Worm (Caenorhabditis elegans) whole organism, L4 larva: ENCODE results near the gene D2021.4.

Experiments used
- F10B5.3 ChIP-seq: sonication (generic microtip); optimal IDR thresholded peaks from 2 replicates; lab custom pipeline; 2016; ENCODE audit warnings: mild to moderate bottlenecking, missing genetic modification characterization, missing compliant biosample characterization
- F44E2.7 ChIP-seq: fragments of 200-800 bp; sonication (Bioruptor generic); IDR thresholded peaks from 2 replicates; pipeline ENCODE4 v2.1.2; 2022; ENCODE audit warnings: missing genetic modification characterization, missing compliant biosample characterization
- Y105C5A.15 ChIP-seq: fragments of 200-800 bp; sonication (Bioruptor generic); IDR thresholded peaks from 2 replicates; pipeline ENCODE4 v1.3.6; 2022; ENCODE audit warnings: missing genetic modification characterization, missing compliant biosample characterization
- Y48G9A.11 ChIP-seq: fragments of 200-800 bp; sonication (Bioruptor generic); IDR thresholded peaks from 2 replicates; pipeline ENCODE4 v1.3.6; 2022; ENCODE audit warnings: missing genetic modification reagents, missing genetic modification characterization, missing compliant biosample characterization
- Y5F2A.4 ChIP-seq: fragments of 200-800 bp; sonication (Bioruptor generic); optimal IDR thresholded peaks from 2 replicates; lab custom pipeline; 2018; ENCODE audit warnings: mild to moderate bottlenecking, missing genetic modification characterization, missing compliant biosample characterization
- ZK337.2 ChIP-seq: fragments of 200-800 bp; sonication (Bioruptor generic); IDR thresholded peaks from 2 replicates; pipeline ENCODE4 v1.3.6; 2022; ENCODE audit warnings: missing genetic modification reagents, missing genetic modification characterization, missing compliant biosample characterization
- aha-1 ChIP-seq: fragments of 150-350 bp; peaks from one replicate; lab custom pipeline; 2014; ENCODE audit warnings: missing biosample characterization, missing genetic modification characterization
- ces-1 ChIP-seq: fragments of 150-350 bp; sonication (generic microtip); optimal IDR thresholded peaks from 4 replicates; lab custom pipeline; 2014; ENCODE audit warnings: missing biosample characterization, missing genetic modification reagents, missing genetic modification characterization
- daf-8 ChIP-seq: fragments of 200-800 bp; sonication (Bioruptor generic); IDR thresholded peaks from 2 replicates; pipeline ENCODE4 v1.3.6; 2022; ENCODE audit warnings: missing genetic modification characterization, missing compliant biosample characterization
- dmd-8 ChIP-seq: fragments of 200-800 bp; sonication (Bioruptor generic); IDR thresholded peaks from 2 replicates; pipeline ENCODE4 v1.3.6; 2022; ENCODE audit warnings: missing genetic modification characterization, missing compliant biosample characterization
- dmd-9 ChIP-seq: fragments of 200-800 bp; sonication (Bioruptor generic); IDR thresholded peaks from 2 replicates; pipeline ENCODE4 v1.3.6; 2022; ENCODE audit warnings: missing genetic modification reagents, missing genetic modification characterization, missing compliant biosample characterization
- dve-1 ChIP-seq: sonication (generic microtip); optimal IDR thresholded peaks from 2 replicates; lab custom pipeline; 2017; ENCODE audit warnings: antibody characterized with exemption, mild to moderate bottlenecking, missing genetic modification characterization, missing compliant biosample characterization; ENCODE audit not compliant: insufficient read depth
- egl-27 ChIP-seq: sonication (generic microtip); optimal IDR thresholded peaks from 3 replicates; lab custom pipeline; 2017; ENCODE audit warnings: missing biosample characterization, missing genetic modification reagents, missing genetic modification characterization
- egl-43 ChIP-seq: fragments of 200-800 bp; sonication (Bioruptor generic); IDR thresholded peaks from 2 replicates; pipeline ENCODE4 v1.3.6; 2022; ENCODE audit warnings: missing genetic modification reagents, missing genetic modification characterization, missing compliant biosample characterization
- fos-1 ChIP-seq: fragments of 150-350 bp; optimal IDR thresholded peaks from 2 replicates; lab custom pipeline; 2014; ENCODE audit warnings: missing biosample characterization, missing genetic modification characterization
- hif-1 ChIP-seq, 2 experiments: sonication (generic microtip); optimal IDR thresholded peaks; 2 replicates each; lab custom pipeline; 2016 to 2017; ENCODE audit warnings: missing compliant biosample characterization in 2 of 2, missing genetic modification characterization in 2 of 2, missing genetic modification reagents in 2 of 2, missing genotype in 2 of 2, mild to moderate bottlenecking in 1 of 2
- hmg-1.1 ChIP-seq: fragments of 200-800 bp; sonication (Bioruptor generic); IDR thresholded peaks from 2 replicates; pipeline ENCODE4 v1.3.6; 2022; ENCODE audit warnings: missing genetic modification reagents, missing genetic modification characterization, missing compliant biosample characterization
- lim-7 ChIP-seq: fragments of 200-800 bp; sonication (Bioruptor generic); IDR thresholded peaks from 2 replicates; pipeline ENCODE4 v1.3.6; 2022; ENCODE audit warnings: missing genetic modification characterization, missing compliant biosample characterization
- lin-1 ChIP-seq: fragments of 200-800 bp; sonication (Bioruptor generic); IDR thresholded peaks from 2 replicates; pipeline ENCODE4 v1.3.6; 2022; ENCODE audit warnings: missing genetic modification reagents, missing genetic modification characterization, missing compliant biosample characterization
- lin-29 ChIP-seq: fragments of 200-800 bp; sonication (Bioruptor generic); IDR thresholded peaks from 2 replicates; pipeline ENCODE4 v1.3.6; 2022; ENCODE audit warnings: missing genetic modification reagents, missing genetic modification characterization, missing compliant biosample characterization
- lin-39 ChIP-seq: fragments of 150-350 bp; optimal IDR thresholded peaks from 2 replicates; lab custom pipeline; 2014; ENCODE audit warnings: missing biosample characterization, missing genetic modification reagents, missing genetic modification characterization
- lsy-2 ChIP-seq, 2 experiments: fragments of 150-350 bp in 1 of 2; sonication (generic microtip) in 1 of 2; optimal IDR thresholded peaks; 2 replicates each; lab custom pipeline; 2014 to 2017; ENCODE audit warnings: missing biosample characterization in 2 of 2, missing genetic modification characterization in 2 of 2
- mes-2 ChIP-seq: sonication (generic microtip); optimal IDR thresholded peaks from 2 replicates; lab custom pipeline; 2016; ENCODE audit warnings: missing genotype, mild to moderate bottlenecking, missing genetic modification characterization, missing compliant biosample characterization; ENCODE audit not compliant: poor library complexity, severe bottlenecking
- nhr-102 ChIP-seq: sonication (generic microtip); optimal IDR thresholded peaks from 2 replicates; lab custom pipeline; 2016; ENCODE audit warnings: mild to moderate bottlenecking, missing genetic modification characterization, moderate library complexity, missing compliant biosample characterization
- nhr-11 ChIP-seq: fragments of 150-350 bp; optimal IDR thresholded peaks from 2 replicates; lab custom pipeline; 2014; ENCODE audit warnings: missing biosample characterization, missing genetic modification characterization
- nhr-237 ChIP-seq: sonication (generic microtip); optimal IDR thresholded peaks from 2 replicates; lab custom pipeline; 2017; ENCODE audit warnings: missing biosample characterization, missing genetic modification characterization
- nhr-25 ChIP-seq: sonication (generic microtip); optimal IDR thresholded peaks from 2 replicates; lab custom pipeline; 2017; ENCODE audit warnings: missing genetic modification characterization, mild to moderate bottlenecking, missing compliant biosample characterization, antibody characterized with exemption, moderate library complexity, borderline replicate concordance; ENCODE audit not compliant: insufficient read depth
- nhr-28 ChIP-seq: fragments of 150-350 bp; optimal IDR thresholded peaks from 2 replicates; lab custom pipeline; 2014; ENCODE audit warnings: missing biosample characterization, missing genetic modification characterization
- nhr-42 ChIP-seq: fragments of 200-800 bp; sonication (Bioruptor generic); IDR thresholded peaks from 2 replicates; pipeline ENCODE4 v1.3.6; 2022; ENCODE audit warnings: missing genetic modification characterization, missing compliant biosample characterization
- nhr-77 ChIP-seq: fragments of 150-350 bp; optimal IDR thresholded peaks from 2 replicates; lab custom pipeline; 2014; ENCODE audit warnings: missing biosample characterization, missing genetic modification characterization
- php-3 ChIP-seq: fragments of 200-800 bp; sonication (Bioruptor generic); IDR thresholded peaks from 2 replicates; pipeline ENCODE4 v1.3.6; 2022; ENCODE audit warnings: missing genetic modification reagents, missing genetic modification characterization, missing compliant biosample characterization
- skn-1 ChIP-seq: fragments of 150-350 bp; optimal IDR thresholded peaks from 2 replicates; lab custom pipeline; 2014; ENCODE audit warnings: missing biosample characterization, missing genetic modification characterization
- snpc-1.2 ChIP-seq: fragments of 200-800 bp; sonication (Bioruptor generic); IDR thresholded peaks from 2 replicates; pipeline ENCODE4 v1.3.6; 2022; ENCODE audit warnings: missing genetic modification reagents, missing genetic modification characterization, missing compliant biosample characterization
- snpc-4 ChIP-seq: fragments of 150-350 bp; optimal IDR thresholded peaks from 2 replicates; lab custom pipeline; 2014; ENCODE audit warnings: missing biosample characterization, missing genetic modification characterization
- tag-97 ChIP-seq: fragments of 200-800 bp; sonication (Bioruptor generic); IDR thresholded peaks from 2 replicates; pipeline ENCODE4 v1.3.6; 2022; ENCODE audit warnings: missing genetic modification characterization, missing compliant biosample characterization
- unc-130 ChIP-seq: sonication (generic microtip); optimal IDR thresholded peaks from 2 replicates; lab custom pipeline; 2016; ENCODE audit warnings: missing genetic modification reagents, missing genetic modification characterization, missing compliant biosample characterization
- unc-62 ChIP-seq, 3 experiments: fragments of 150-350 bp in 1 of 3; sonication (generic microtip); optimal IDR thresholded peaks in 2 of 3; peaks in 1 of 3; 1 replicate in 1 of 3; 2 replicates in 2 of 3; lab custom pipeline; 2014 to 2017; ENCODE audit warnings: missing biosample characterization in 3 of 3, missing genetic modification characterization in 3 of 3, missing genetic modification reagents in 3 of 3, missing genotype in 1 of 3
- vab-7 ChIP-seq: fragments of 200-800 bp; sonication (Bioruptor generic); IDR thresholded peaks from 2 replicates; pipeline ENCODE4 v1.3.6; 2022; ENCODE audit warnings: missing genetic modification reagents, missing genetic modification characterization, missing compliant biosample characterization
- zip-2 ChIP-seq: fragments of 150-350 bp; optimal IDR thresholded peaks from 2 replicates; lab custom pipeline; 2014; ENCODE audit warnings: missing biosample characterization, missing genetic modification characterization

D2021.4 gene

DNA sequence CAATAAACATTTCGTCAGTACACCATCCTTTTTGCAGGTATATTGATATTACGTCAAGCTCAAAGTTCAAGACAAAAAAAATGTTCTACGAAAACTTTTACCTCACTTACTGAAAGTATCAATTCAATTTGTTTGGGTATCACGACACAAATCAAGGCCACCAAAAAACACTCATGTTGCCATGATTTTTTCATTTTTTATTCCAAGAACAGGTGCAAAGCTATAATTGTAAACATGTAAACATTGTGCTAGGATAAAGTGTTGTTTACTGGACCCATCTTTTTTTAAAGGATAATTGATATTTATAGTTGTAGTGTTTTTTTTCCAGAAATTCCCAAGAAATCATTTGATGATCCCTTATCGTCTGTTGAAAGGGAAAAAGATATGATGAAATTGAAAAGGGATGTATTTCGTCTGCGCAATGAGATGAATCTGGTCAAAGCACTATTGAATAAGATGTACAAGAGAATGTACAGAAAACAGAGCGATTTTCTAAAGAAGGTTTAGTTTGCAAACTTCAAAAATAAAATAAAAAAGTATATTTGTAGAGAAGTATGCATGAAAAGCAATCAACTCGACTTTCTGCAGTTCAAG lies 34.0 kb upstream of the D2021.4 start:
- TF ChIP-seq nhr-42 (GFP tag; lab: Robert Waterston, UW) (no peak), zip-2 (tag; lab: Kevin White, UChicago) (no peak), nhr-11 (tag; lab: Kevin White, UChicago) (peak; percentile 36), nhr-28 (peak; percentile 9)

DNA sequence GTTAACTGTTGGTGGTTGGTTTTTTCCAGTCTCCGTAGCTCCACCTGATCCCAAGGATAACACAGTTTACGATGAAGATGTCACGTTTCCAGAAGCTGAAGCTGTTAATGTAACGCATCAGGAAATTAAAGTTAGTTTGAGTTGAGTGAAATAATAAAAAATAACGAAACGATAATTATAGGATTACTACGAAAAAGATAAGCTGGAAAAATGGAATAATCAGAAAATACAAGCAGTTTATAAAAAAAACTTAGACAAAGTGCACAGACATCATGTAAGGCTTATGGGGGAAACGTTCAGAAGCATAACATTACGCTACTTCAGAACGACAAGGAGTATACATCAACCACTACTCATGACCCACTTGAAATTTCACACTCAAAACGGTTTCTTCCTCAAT lies 32.6 kb upstream of the D2021.4 start, which contains the start of gene F18E9.8:
Gene F18E9.8, minus strand, starts transcription at position 101 of the 400 bp plus-strand sequence.
- TF ChIP-seq egl-43 (no peak), ces-1 (no peak), Y48G9A.11 (GFP tag; lab: Robert Waterston, UW) (no peak), lsy-2 (tag; optimal IDR thresholded peaks at IDR 0.05; lab: Kevin White, UChicago) (no peak)

DNA sequence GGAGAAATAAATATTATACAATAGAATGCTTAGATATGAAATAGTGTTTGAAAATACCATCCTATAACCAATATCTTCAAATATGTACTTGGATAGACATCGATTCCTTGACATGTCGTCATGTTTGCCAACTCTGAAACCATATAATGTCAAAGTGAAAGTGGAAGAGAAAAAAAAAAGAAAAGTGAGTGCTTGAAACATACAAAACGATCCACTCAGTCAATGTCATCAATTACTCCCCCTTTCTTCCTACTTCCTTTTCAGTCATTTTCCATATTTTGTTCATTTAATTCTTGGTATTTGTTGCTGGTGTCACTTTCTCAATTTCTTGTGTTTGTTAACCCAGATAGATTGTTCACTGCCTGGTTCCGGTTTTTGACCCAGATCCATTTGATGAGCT lies 31.3 kb upstream of the D2021.4 start, which contains the start of gene F18E9.4:
Gene F18E9.4, plus strand, starts transcription at position 301 of the 400 bp plus-strand sequence.
- TF ChIP-seq daf-8 (GFP tag; lab: Robert Waterston, UW), result no peak
- TF ChIP-seq aha-1 (tag; lab: Kevin White, UChicago), result peak; percentile 22
- no peak for TF ChIP-seq lin-29 (GFP tag; lab: Robert Waterston, UW)
- TF ChIP-seq dmd-8 (GFP tag; lab: Robert Waterston, UW), result no peak
- no peak for TF ChIP-seq ZK337.2

DNA sequence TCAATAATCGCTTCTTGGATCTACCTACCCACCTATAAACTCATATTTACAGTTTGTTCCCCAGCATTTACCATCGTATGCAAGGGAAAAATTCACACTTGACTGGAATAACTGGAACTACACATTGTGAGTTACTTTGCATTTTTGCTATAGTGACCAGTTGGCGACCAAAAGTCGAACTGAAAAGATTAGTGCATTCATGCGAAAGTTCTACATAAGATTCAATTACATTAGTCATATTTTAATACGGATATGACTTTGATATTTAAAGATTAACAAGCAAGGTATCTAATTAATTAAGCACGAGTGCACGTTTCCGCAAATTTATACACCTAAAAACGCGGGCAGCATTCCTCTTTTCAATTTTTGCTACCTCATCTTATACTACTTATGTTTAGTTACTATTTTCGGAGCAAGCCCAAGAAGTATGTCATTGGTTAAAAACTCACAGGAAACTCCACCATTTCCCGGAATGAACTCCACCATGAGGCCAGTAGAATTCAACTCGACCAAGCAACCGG lies 22.2 kb upstream of the D2021.4 start, which contains the start of gene jmjd-3.1:
Gene jmjd-3.1, plus strand, starts transcription at position 51 of the 521 bp plus-strand sequence.
- TF ChIP-seq tag-97 (GFP tag; lab: Robert Waterston, UW), result no peak
- peak in 1 of 2 experiments; percentile 69 for TF ChIP-seq unc-62 (GFP tag; optimal IDR thresholded peaks at IDR 0.05 in 1 of 2; lab: Kevin White, UChicago)
- TF ChIP-seq unc-62 (tag; optimal IDR thresholded peaks at IDR 0.05; lab: Kevin White, UChicago), result no peak

DNA sequence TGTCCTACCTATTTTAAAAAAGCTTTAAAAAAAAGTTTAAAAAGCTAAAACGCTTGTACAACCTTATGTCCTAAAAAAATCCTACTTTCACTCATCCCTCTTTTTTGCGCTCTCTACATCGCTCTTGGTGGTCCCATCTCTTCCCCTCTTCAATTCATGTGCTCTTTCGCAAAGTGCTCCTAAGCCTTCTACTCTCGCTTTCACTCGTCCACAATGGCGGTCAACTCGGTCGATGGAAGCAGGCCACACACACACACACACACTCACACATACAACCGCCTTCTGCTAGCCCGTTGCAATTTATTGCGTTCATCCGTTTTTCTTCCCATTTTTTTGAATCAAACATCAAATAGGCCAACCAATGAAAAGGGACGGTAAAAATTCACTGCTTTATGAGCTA lies 20.3 kb upstream of the D2021.4 start:
- peak; percentile 79 for TF ChIP-seq aha-1 (tag; lab: Kevin White, UChicago)
- TF ChIP-seq lin-39 (tag; lab: Kevin White, UChicago), result no peak
- no peak for TF ChIP-seq daf-8 (GFP tag; lab: Robert Waterston, UW)
- 0 out of 2 replicates have a peak, but pooled peaks have one; percentile 46 for TF ChIP-seq egl-43
- no peak for TF ChIP-seq lin-29 (GFP tag; lab: Robert Waterston, UW)
- TF ChIP-seq snpc-1.2, result no peak
- peak; percentile 47 for TF ChIP-seq mes-2 (tag; lab: Kevin White, UChicago)
- peak; percentile 54; the same call in 1 of the 2 replicates for TF ChIP-seq hmg-1.1 (GFP tag; lab: Robert Waterston, UW)

DNA sequence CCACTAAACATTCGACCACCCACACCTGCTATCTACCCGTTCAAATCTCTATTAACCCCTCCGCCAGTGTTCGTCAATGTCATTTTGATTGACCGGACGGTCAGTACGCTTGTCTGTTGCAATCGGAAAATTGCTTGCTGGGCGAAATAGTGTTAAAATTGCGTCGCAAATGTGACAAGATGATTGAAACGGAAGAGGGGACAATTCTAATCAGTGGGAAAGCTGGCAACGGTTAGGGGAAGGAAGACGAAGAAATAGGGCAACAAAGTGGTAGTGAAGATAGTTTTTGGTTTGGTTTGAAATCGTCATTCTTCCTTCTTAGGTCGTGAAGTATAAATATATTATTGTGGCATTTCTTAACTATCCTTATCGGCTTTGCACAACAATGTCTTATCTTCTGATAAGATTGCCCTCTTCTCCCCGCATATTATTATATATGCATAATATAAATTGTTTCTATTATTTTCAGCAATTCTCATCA lies 19.6 kb upstream of the D2021.4 start:
- TF ChIP-seq nhr-28, result peak; percentile 57
- no peak for TF ChIP-seq nhr-102 (tag; lab: Kevin White, UChicago)
- no peak for TF ChIP-seq Y105C5A.15 (GFP tag; lab: Robert Waterston, UW)
- TF ChIP-seq nhr-25 (tag; lab: Kevin White, UChicago), result no peak
- no peak for TF ChIP-seq skn-1 (tag; lab: Kevin White, UChicago)
- no peak for TF ChIP-seq hif-1 (tag; optimal IDR thresholded peaks at IDR 0.05; lab: Kevin White, UChicago)
- TF ChIP-seq dve-1 (tag; lab: Kevin White, UChicago), result peak; percentile 34
- no peak for TF ChIP-seq Y48G9A.11 (GFP tag; lab: Robert Waterston, UW)
- no peak for TF ChIP-seq snpc-4 (tag; lab: Kevin White, UChicago)
- no peak for TF ChIP-seq egl-27 (tag; lab: Kevin White, UChicago)
- 0 out of 2 replicates have a peak, but pooled peaks have one; percentile 17 for TF ChIP-seq php-3 (GFP tag; lab: Robert Waterston, UW)
- TF ChIP-seq mes-2 (tag; lab: Kevin White, UChicago), result no peak
- no peak for TF ChIP-seq dmd-9 (GFP tag; lab: Robert Waterston, UW)
- TF ChIP-seq F44E2.7 (GFP tag; lab: Robert Waterston, UW), result no peak
- peak; percentile 18 for TF ChIP-seq nhr-77 (tag; lab: Kevin White, UChicago)
- no peak for TF ChIP-seq Y5F2A.4 (GFP tag; lab: Kevin White, UChicago)
- TF ChIP-seq lim-7 (GFP tag; lab: Robert Waterston, UW), result no peak
- no peak for TF ChIP-seq vab-7
- no peak for TF ChIP-seq lin-1 (GFP tag; lab: Robert Waterston, UW)
- no peak for TF ChIP-seq nhr-237 (tag; lab: Kevin White, UChicago)
- no peak for TF ChIP-seq fos-1
- no peak for TF ChIP-seq F10B5.3 (tag; lab: Kevin White, UChicago)
- TF ChIP-seq dmd-8 (GFP tag; lab: Robert Waterston, UW), result no peak
- no peak for TF ChIP-seq unc-130 (GFP tag; lab: Kevin White, UChicago)
